Worm (Caenorhabditis elegans) whole organism, mixed stage, embryonic: ENCODE results near the gene pcf-11.

Experiments used
- M03D4.4 ChIP-seq: sonication (generic microtip); optimal IDR thresholded peaks from 2 replicates; lab custom pipeline; 2017; ENCODE audit warnings: mild to moderate bottlenecking, missing genetic modification characterization, missing compliant biosample characterization
- bed-3 ChIP-seq: fragments of 200-800 bp; sonication (Bioruptor generic); optimal IDR thresholded peaks from 3 replicates; lab custom pipeline; 2018; ENCODE audit warnings: mild to moderate bottlenecking, missing genetic modification characterization, moderate library complexity, missing compliant biosample characterization
- blmp-1 ChIP-seq: fragments of 150-350 bp; optimal IDR thresholded peaks from 2 replicates; lab custom pipeline; 2014; ENCODE audit warnings: missing biosample characterization, missing genetic modification characterization
- ceh-43 ChIP-seq: fragments of 200-800 bp; sonication (Bioruptor generic); optimal IDR thresholded peaks from 2 replicates; lab custom pipeline; 2018; ENCODE audit warnings: mild to moderate bottlenecking, missing genetic modification characterization, moderate library complexity, missing compliant biosample characterization
- ceh-83 ChIP-seq: fragments of 200-800 bp; sonication (Bioruptor generic); optimal IDR thresholded peaks from 2 replicates; lab custom pipeline; 2018; ENCODE audit warnings: mild to moderate bottlenecking, missing genetic modification characterization, missing compliant biosample characterization
- ces-1 ChIP-seq: fragments of 150-350 bp; optimal IDR thresholded peaks from 2 replicates; lab custom pipeline; 2014; ENCODE audit warnings: missing biosample characterization, missing genetic modification reagents, missing genetic modification characterization
- cnd-1 ChIP-seq: fragments of 200-800 bp; sonication (Bioruptor generic); optimal IDR thresholded peaks from 2 replicates; lab custom pipeline; 2018; ENCODE audit warnings: mild to moderate bottlenecking, missing genetic modification characterization, missing compliant biosample characterization
- drap-1 ChIP-seq: fragments of 200-800 bp; sonication (Bioruptor generic); optimal IDR thresholded peaks from 3 replicates; lab custom pipeline; 2018; ENCODE audit warnings: mild to moderate bottlenecking, missing genetic modification characterization, missing compliant biosample characterization
- elt-1 ChIP-seq: sonication (generic microtip); optimal IDR thresholded peaks from 2 replicates; lab custom pipeline; 2017; ENCODE audit warnings: missing genetic modification characterization, mild to moderate bottlenecking, missing compliant biosample characterization, antibody characterized with exemption, moderate library complexity, borderline replicate concordance; ENCODE audit not compliant: insufficient read depth
- elt-3 ChIP-seq: fragments of 150-350 bp; optimal IDR thresholded peaks from 2 replicates; lab custom pipeline; 2014; ENCODE audit warnings: missing biosample characterization, missing genetic modification characterization
- flh-1 ChIP-seq: fragments of 200-800 bp; sonication (Bioruptor generic); optimal IDR thresholded peaks from 2 replicates; lab custom pipeline; 2018; ENCODE audit warnings: mild to moderate bottlenecking, missing genetic modification characterization, moderate library complexity, missing compliant biosample characterization
- ham-2 ChIP-seq: fragments of 200-800 bp; sonication (Bioruptor generic); optimal IDR thresholded peaks from 2 replicates; lab custom pipeline; 2018; ENCODE audit warnings: mild to moderate bottlenecking, missing genetic modification characterization, missing compliant biosample characterization
- lin-32 ChIP-seq: fragments of 200-800 bp; sonication (Bioruptor generic); optimal IDR thresholded peaks from 2 replicates; lab custom pipeline; 2018; ENCODE audit warnings: mild to moderate bottlenecking, missing genetic modification characterization, missing compliant biosample characterization
- lsy-2 ChIP-seq: fragments of 150-350 bp; optimal IDR thresholded peaks from 2 replicates; lab custom pipeline; 2014; ENCODE audit warnings: missing biosample characterization, missing genetic modification characterization
- mep-1 ChIP-seq: fragments of 150-350 bp; optimal IDR thresholded peaks from 2 replicates; lab custom pipeline; 2017; ENCODE audit warnings: missing biosample characterization, missing genetic modification reagents, missing genetic modification characterization, inconsistent platforms
- mls-2 ChIP-seq: sonication (generic microtip); optimal IDR thresholded peaks from 2 replicates; lab custom pipeline; 2016; ENCODE audit warnings: mild to moderate bottlenecking, missing genetic modification characterization, moderate library complexity, missing compliant biosample characterization
- nhr-12 ChIP-seq: fragments of 150-350 bp; optimal IDR thresholded peaks from 2 replicates; lab custom pipeline; 2014; ENCODE audit warnings: missing biosample characterization, missing genetic modification characterization
- nhr-2 ChIP-seq: fragments of 150-350 bp; optimal IDR thresholded peaks from 2 replicates; lab custom pipeline; 2014; ENCODE audit warnings: missing biosample characterization, missing genetic modification characterization
- nhr-237 ChIP-seq: fragments of 150-350 bp; optimal IDR thresholded peaks from 2 replicates; lab custom pipeline; 2014; ENCODE audit warnings: missing biosample characterization, missing genetic modification characterization
- nhr-76 ChIP-seq: sonication (generic microtip); optimal IDR thresholded peaks from 2 replicates; lab custom pipeline; 2017; ENCODE audit warnings: missing biosample characterization, missing genetic modification characterization
- pha-4 ChIP-seq: fragments of 150-350 bp; optimal IDR thresholded peaks from 2 replicates; lab custom pipeline; 2018; ENCODE audit warnings: missing biosample characterization, missing genetic modification reagents, missing genetic modification characterization
- sem-2 ChIP-seq: fragments of 200-800 bp; sonication (Bioruptor generic); optimal IDR thresholded peaks from 2 replicates; lab custom pipeline; 2018; ENCODE audit warnings: mild to moderate bottlenecking, missing genetic modification characterization, missing compliant biosample characterization
- snpc-4 ChIP-seq: fragments of 150-350 bp; optimal IDR thresholded peaks from 2 replicates; lab custom pipeline; 2014; ENCODE audit warnings: missing biosample characterization, missing genetic modification characterization
- sptf-1 ChIP-seq: sonication (generic microtip); optimal IDR thresholded peaks from 2 replicates; lab custom pipeline; 2017; ENCODE audit warnings: mild to moderate bottlenecking, missing genetic modification characterization, moderate library complexity, missing compliant biosample characterization
- tbx-8 ChIP-seq: fragments of 200-800 bp; sonication (Bioruptor generic); optimal IDR thresholded peaks from 2 replicates; lab custom pipeline; 2018; ENCODE audit warnings: mild to moderate bottlenecking, missing genetic modification characterization, moderate library complexity, missing compliant biosample characterization
- unc-120 ChIP-seq: sonication (generic microtip); optimal IDR thresholded peaks from 2 replicates; lab custom pipeline; 2017; ENCODE audit warnings: missing genetic modification characterization, missing compliant biosample characterization; ENCODE audit not compliant: poor library complexity, severe bottlenecking
- unc-39 ChIP-seq: fragments of 150-350 bp; optimal IDR thresholded peaks from 2 replicates; lab custom pipeline; 2014; ENCODE audit warnings: missing biosample characterization, missing genetic modification characterization
- unc-62 ChIP-seq: fragments of 150-350 bp; optimal IDR thresholded peaks from 2 replicates; lab custom pipeline; 2014; ENCODE audit warnings: missing biosample characterization, missing genetic modification reagents, missing genetic modification characterization
- zip-8 ChIP-seq: fragments of 150-350 bp; optimal IDR thresholded peaks from 2 replicates; lab custom pipeline; 2014; ENCODE audit warnings: missing biosample characterization, missing genetic modification characterization
- ztf-11 ChIP-seq: fragments of 150-350 bp; optimal IDR thresholded peaks from 2 replicates; lab custom pipeline; 2014; ENCODE audit warnings: missing biosample characterization, missing genetic modification characterization

The pcf-11 gene

ce11 chrIII:5031375-5031836 is 6.7 kb downstream of the pcf-11 start:
- TF ChIP-seq flh-1 (GFP tag; lab: Kevin White, UChicago) (peak; percentile 72), ham-2 (GFP tag; lab: Kevin White, UChicago) (peak; percentile 93), pha-4 (tag; lab: Kevin White, UChicago) (peak; percentile 39), M03D4.4 (tag; lab: Kevin White, UChicago) (peak; percentile 91), bed-3 (peak; percentile 81), mep-1 (tag; lab: Kevin White, UChicago) (peak; percentile 70), unc-120 (tag; lab: Kevin White, UChicago) (peak; percentile 84), drap-1 (GFP tag; lab: Kevin White, UChicago) (peak; percentile 91), nhr-2 (peak; percentile 78), sptf-1 (tag; lab: Kevin White, UChicago) (peak; percentile 94), tbx-8 (GFP tag; lab: Kevin White, UChicago) (peak; percentile 66), cnd-1 (peak; percentile 89), ceh-83 (peak; percentile 91), nhr-237 (tag; lab: Kevin White, UChicago) (peak; percentile 64), lin-32 (GFP tag; lab: Kevin White, UChicago) (peak; percentile 77), unc-39 (tag; lab: Kevin White, UChicago) (peak; percentile 1), ceh-43 (GFP tag; lab: Kevin White, UChicago) (peak; percentile 90), ztf-11 (tag; lab: Kevin White, UChicago) (peak; percentile 70), lsy-2 (peak; percentile 63), elt-3 (tag; lab: Kevin White, UChicago) (peak; percentile 28), nhr-12 (peak; percentile 18), sem-2 (GFP tag; lab: Kevin White, UChicago) (peak; percentile 82), unc-62 (peak; percentile 44), mls-2 (tag; lab: Kevin White, UChicago) (peak; percentile 96)
- TF ChIP-seq, all 35 proteins: peak for 24; not testable (repeated sequence) for 11

- no peak for TF ChIP-seq mls-2 (tag; lab: Kevin White, UChicago)
These were observed 11.4 kb downstream of the pcf-11 start, which contains the start of gene C45G9.6 for ce11 chrIII:5036158-5036557. TSS of gene C45G9.6 (plus strand) at chrIII:5036458.

ce11 chrIII:5042112-5042511 is 17.4 kb downstream of the pcf-11 start, which contains the start of gene nlp-43:
TSS of gene nlp-43 (plus strand) at chrIII:5042412.
- TF ChIP-seq nhr-76 (no peak), blmp-1 (tag; lab: Kevin White, UChicago) (no peak), tbx-8 (GFP tag; lab: Kevin White, UChicago) (no peak), zip-8 (tag; lab: Kevin White, UChicago) (no peak), ceh-43 (GFP tag; lab: Kevin White, UChicago) (no peak), elt-3 (tag; lab: Kevin White, UChicago) (no peak), ztf-11 (tag; lab: Kevin White, UChicago) (no peak), unc-120 (tag; lab: Kevin White, UChicago) (no peak), cnd-1 (no peak), lin-32 (GFP tag; lab: Kevin White, UChicago) (no peak), nhr-2 (no peak), sem-2 (GFP tag; lab: Kevin White, UChicago) (no peak), pha-4 (tag; lab: Kevin White, UChicago) (no peak), elt-1 (tag; lab: Kevin White, UChicago) (no peak), unc-62 (no peak), drap-1 (GFP tag; lab: Kevin White, UChicago) (no peak), snpc-4 (tag; lab: Kevin White, UChicago) (no peak)

ce11 chrIII:5044709-5045108 is 20.0 kb downstream of the pcf-11 start, which contains the start of gene C45G9.14:
TSS of gene C45G9.14 (plus strand) at chrIII:5045009.
- no peak for TF ChIP-seq drap-1 (GFP tag; lab: Kevin White, UChicago)
- no peak for TF ChIP-seq sem-2 (GFP tag; lab: Kevin White, UChicago)
- no peak for TF ChIP-seq cnd-1
- TF ChIP-seq lin-32 (GFP tag; lab: Kevin White, UChicago) = no peak
- no peak for TF ChIP-seq zip-8 (tag; lab: Kevin White, UChicago)
- no peak for TF ChIP-seq elt-1 (tag; lab: Kevin White, UChicago)

ce11 chrIII:5047175-5047574 is 22.5 kb downstream of the pcf-11 start, which contains the start of gene txbp-3:
TSS of gene txbp-3 (minus strand) at chrIII:5047459.
- TF ChIP-seq ces-1 (GFP tag; lab: Kevin White, UChicago) (peak; percentile 91), mep-1 (tag; lab: Kevin White, UChicago) (peak; percentile 63), ceh-83 (no peak)
- TF ChIP-seq, all 35 proteins: peak for 2
